Fruit fly (Drosophila melanogaster) whole organism, pupa: Measurements from ENCODE around the gene Tango10.

ENCODE experiments used
- CG10348 ChIP-seq: fragments of 200-800 bp; sonication (Bioruptor generic); IDR thresholded peaks from 2 replicates; pipeline ENCODE4 v1.3.6; 2022; ENCODE audit warnings: missing biosample characterization, missing genetic modification characterization
- CG12605 ChIP-seq: fragments of 200-800 bp; sonication (Bioruptor generic); IDR thresholded peaks from 2 replicates; pipeline ENCODE4 v1.3.6; 2022; ENCODE audit warnings: missing biosample characterization, missing genetic modification characterization
- CG13204 ChIP-seq: fragments of 200-800 bp; sonication (Bioruptor generic); optimal IDR thresholded peaks from 2 replicates; lab custom pipeline; 2018; ENCODE audit warnings: missing biosample characterization, mild to moderate bottlenecking, missing genetic modification characterization, moderate library complexity
- CG14655 ChIP-seq: fragments of 200-800 bp; sonication (Bioruptor generic); optimal IDR thresholded peaks from 3 replicates; lab custom pipeline; 2017; ENCODE audit warnings: mild to moderate bottlenecking, missing biosample characterization, missing genetic modification reagents, missing genetic modification characterization
- CG15710 ChIP-seq: fragments of 200-800 bp; sonication (Bioruptor generic); optimal IDR thresholded peaks from 2 replicates; lab custom pipeline; 2018; ENCODE audit warnings: missing biosample characterization, mild to moderate bottlenecking, missing genetic modification characterization, moderate library complexity
- CG17806 ChIP-seq: fragments of 200-800 bp; sonication (Bioruptor generic); optimal IDR thresholded peaks from 2 replicates; lab custom pipeline; 2018; ENCODE audit warnings: missing biosample characterization, mild to moderate bottlenecking, missing genetic modification characterization, moderate library complexity
- CG32121 ChIP-seq: fragments of 200-800 bp; sonication (Bioruptor generic); IDR thresholded peaks from 2 replicates; pipeline ENCODE4 v1.3.6; 2022; ENCODE audit warnings: missing biosample characterization, missing genetic modification characterization
- CG34367 ChIP-seq: fragments of 200-800 bp; sonication (Bioruptor generic); optimal IDR thresholded peaks from 2 replicates; lab custom pipeline; 2018; ENCODE audit warnings: missing biosample characterization, mild to moderate bottlenecking, missing genetic modification characterization
- CG4496 ChIP-seq: fragments of 200-800 bp; sonication (Bioruptor generic); IDR thresholded peaks from 3 replicates; pipeline ENCODE4 v1.3.6; 2022; ENCODE audit warnings: missing biosample characterization, missing genetic modification characterization
- CG8159 ChIP-seq: fragments of 200-800 bp; sonication (Bioruptor generic); optimal IDR thresholded peaks from 3 replicates; lab custom pipeline; 2018; ENCODE audit warnings: missing biosample characterization, mild to moderate bottlenecking, missing genetic modification characterization, moderate library complexity
- CG8301 ChIP-seq: fragments of 200-800 bp; sonication (Bioruptor generic); optimal IDR thresholded peaks from 2 replicates; lab custom pipeline; 2018; ENCODE audit warnings: missing biosample characterization, mild to moderate bottlenecking, missing genetic modification characterization
- CG9948 ChIP-seq: fragments of 200-800 bp; sonication (Bioruptor generic); optimal IDR thresholded peaks from 2 replicates; lab custom pipeline; 2018; ENCODE audit warnings: missing biosample characterization, mild to moderate bottlenecking, missing genetic modification characterization, moderate library complexity
- D1 ChIP-seq: fragments of 200-800 bp; sonication (Bioruptor generic); optimal IDR thresholded peaks from 2 replicates; lab custom pipeline; 2018; ENCODE audit warnings: missing biosample characterization, mild to moderate bottlenecking, missing genetic modification characterization, moderate library complexity
- EcR ChIP-seq: fragments of 200-800 bp; sonication (Bioruptor generic); optimal IDR thresholded peaks from 3 replicates; lab custom pipeline; 2019; ENCODE audit warnings: missing biosample characterization, missing genetic modification characterization, mild to moderate bottlenecking, moderate library complexity, missing genetic modification reagents
- Ets98B ChIP-seq: fragments of 200-800 bp; sonication (Bioruptor generic); IDR thresholded peaks from 2 replicates; pipeline ENCODE4 v1.3.6; 2022; ENCODE audit warnings: missing biosample characterization, missing genetic modification characterization
- Pif1A ChIP-seq: fragments of 200-800 bp; sonication (Bioruptor generic); optimal IDR thresholded peaks from 3 replicates; lab custom pipeline; 2016; ENCODE audit warnings: missing biosample characterization, missing genetic modification characterization
- Pif1B ChIP-seq: fragments of 200-800 bp; sonication (Bioruptor generic); optimal IDR thresholded peaks from 3 replicates; lab custom pipeline; 2016; ENCODE audit warnings: missing biosample characterization, missing genetic modification characterization
- Snoo ChIP-seq: fragments of 200-800 bp; sonication (Bioruptor generic); optimal IDR thresholded peaks from 3 replicates; lab custom pipeline; 2017; ENCODE audit warnings: missing biosample characterization, mild to moderate bottlenecking, missing genetic modification characterization, inconsistent platforms
- fd96Ca ChIP-seq: fragments of 200-800 bp; sonication (Bioruptor generic); IDR thresholded peaks from 3 replicates; pipeline ENCODE4 v1.3.6; 2022; ENCODE audit warnings: missing biosample characterization, missing genetic modification characterization
- gl ChIP-seq: fragments of 200-800 bp; sonication (Bioruptor generic); optimal IDR thresholded peaks from 2 replicates; lab custom pipeline; 2018; ENCODE audit warnings: missing biosample characterization, mild to moderate bottlenecking, missing genetic modification characterization
- rn ChIP-seq: fragments of 200-800 bp; sonication (Bioruptor generic); IDR thresholded peaks from 2 replicates; pipeline ENCODE4 v1.3.6; 2022; ENCODE audit warnings: missing biosample characterization, missing genetic modification characterization

Gene Tango10

DNA sequence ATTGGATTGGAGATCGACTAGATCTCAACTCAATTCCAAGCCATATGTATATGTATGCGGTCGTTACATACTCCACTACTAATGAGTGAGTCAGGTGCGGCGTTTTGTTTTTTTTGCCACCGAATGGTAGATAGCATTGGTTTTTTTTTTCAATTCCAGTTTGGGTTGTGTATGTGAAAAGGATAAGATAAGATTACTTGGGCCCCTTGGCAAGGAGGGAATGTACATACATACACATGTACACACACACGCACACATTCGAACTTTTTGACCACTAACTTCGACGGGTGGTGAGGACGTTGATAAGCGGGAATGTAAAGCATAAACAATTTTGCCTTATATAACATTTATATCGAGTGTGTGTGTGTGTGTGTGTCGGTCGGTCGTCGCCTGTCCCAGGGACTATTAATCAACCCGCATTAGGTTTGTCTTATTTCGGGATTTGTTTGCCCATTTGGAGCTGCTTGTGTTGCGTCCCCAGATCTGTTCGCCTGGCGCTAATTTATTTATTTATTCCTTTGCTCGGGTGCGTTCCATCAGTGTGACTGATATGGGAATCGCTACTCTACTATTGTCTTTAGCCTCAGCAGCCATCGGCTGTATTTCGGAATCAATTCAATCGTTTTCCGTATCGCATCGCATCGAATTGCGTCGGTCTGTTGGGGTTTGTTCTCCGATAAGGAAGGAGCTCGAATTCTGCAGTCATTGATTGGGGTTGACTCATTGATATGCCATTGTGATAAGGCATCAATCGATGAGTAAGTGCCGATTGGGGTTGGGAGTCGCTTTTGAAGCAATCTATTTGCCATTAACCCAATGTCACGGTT, 32.2 kb upstream of the Tango10 start:
- TF ChIP-seq EcR (GFP tag; lab: Kevin White, UChicago) (peak; percentile 15), gl (tag; lab: Kevin White, UChicago) (no peak), Snoo (tag; lab: Kevin White, UChicago) (no peak), CG8301 (tag; lab: Kevin White, UChicago) (no peak)

DNA sequence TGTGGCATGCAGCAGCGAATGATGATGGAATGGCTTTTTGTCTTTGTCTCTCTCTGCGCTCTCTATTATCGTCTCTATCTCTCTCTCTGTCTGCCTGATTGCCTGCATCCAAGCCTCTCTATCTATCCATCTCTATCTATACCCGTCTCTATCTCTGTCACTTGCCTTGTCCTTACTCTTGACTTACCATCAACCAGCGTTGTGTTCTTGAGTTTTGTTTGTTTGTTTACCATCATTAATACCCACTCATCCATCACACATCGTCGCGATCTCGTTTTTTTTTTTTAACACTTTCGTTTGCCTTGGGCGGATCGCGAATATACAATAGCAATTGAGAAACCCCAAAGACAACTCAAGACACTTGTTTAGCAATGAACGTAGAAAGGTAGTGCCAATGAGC, 30.4 kb upstream of the Tango10 start:
- no peak for TF ChIP-seq rn (GFP tag; lab: Robert Waterston, UW)
- TF ChIP-seq fd96Ca (GFP tag; lab: Robert Waterston, UW), result no peak
- TF ChIP-seq D1 (tag; lab: Kevin White, UChicago), result no peak
- peak; percentile 80 for TF ChIP-seq EcR (GFP tag; lab: Kevin White, UChicago)
- no peak for TF ChIP-seq Snoo (tag; lab: Kevin White, UChicago)
- TF ChIP-seq CG9948 (tag; lab: Kevin White, UChicago), result no peak
- TF ChIP-seq Pif1B (GFP tag; lab: Kevin White, UChicago), result no peak
- no peak for TF ChIP-seq CG14655

DNA sequence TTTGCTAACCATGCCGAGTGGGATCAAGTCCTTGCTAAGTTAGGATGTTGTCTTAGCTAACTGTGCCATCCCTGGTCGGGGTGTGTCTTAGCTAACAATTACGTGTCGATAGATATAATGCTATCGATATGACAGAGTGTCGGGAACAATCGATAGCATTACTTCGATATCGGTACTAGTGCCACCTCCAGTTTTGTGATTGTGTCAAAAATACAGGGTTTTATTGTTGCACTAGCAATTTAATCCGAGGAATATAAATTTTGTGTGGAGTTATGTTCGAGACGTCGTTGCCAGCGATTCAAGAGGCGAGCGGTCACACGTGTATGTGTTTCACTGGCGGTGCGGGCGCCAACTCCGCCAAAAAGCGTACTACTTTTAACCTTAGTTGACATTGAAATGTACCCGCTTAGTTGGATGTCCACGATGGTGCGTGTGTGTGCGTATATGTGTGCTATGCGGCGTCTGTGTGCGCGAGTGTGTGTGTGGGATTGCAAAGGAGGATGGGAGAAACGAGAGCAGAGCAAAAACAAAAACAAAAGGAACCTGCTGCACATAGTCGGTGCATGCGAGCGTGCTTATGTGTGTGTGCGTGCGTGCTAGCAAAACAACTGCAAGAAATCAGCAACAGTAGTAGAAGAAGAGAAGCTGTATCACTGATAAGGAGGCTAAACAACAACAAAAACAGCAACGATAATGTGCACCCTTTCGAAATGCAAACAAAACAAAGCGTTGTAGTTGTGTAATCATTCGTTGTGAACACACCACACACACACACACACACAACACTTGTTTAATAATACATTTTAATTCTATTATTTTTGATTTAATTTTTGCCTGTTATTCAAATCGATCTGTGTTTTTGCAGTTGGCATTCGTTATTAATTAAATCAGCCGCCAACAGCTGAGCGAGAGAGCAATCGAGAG, 24.8 kb upstream of the Tango10 start, which contains the start of gene PhKgamma:
TSS of gene PhKgamma (plus strand) at position 179 of the 924 bp plus-strand sequence.
- TF ChIP-seq CG32121 (GFP tag; lab: Robert Waterston, UW), result no peak; the same call in 1 of the 2 replicates
- peak; percentile 43 for TF ChIP-seq Pif1B (GFP tag; lab: Kevin White, UChicago)
- peak; percentile 61 for TF ChIP-seq gl (tag; lab: Kevin White, UChicago)
- TF ChIP-seq EcR (GFP tag; lab: Kevin White, UChicago), result peak; percentile 72
- peak; percentile 65; the same call in 2 of the 3 replicates for TF ChIP-seq fd96Ca (GFP tag; lab: Robert Waterston, UW)
- TF ChIP-seq CG12605 (GFP tag; lab: Robert Waterston, UW), result peak; percentile 71
- peak; percentile 50 for TF ChIP-seq CG34367 (tag; lab: Kevin White, UChicago)
- peak; percentile 37 for TF ChIP-seq CG17806
- no peak for TF ChIP-seq CG10348 (GFP tag; lab: Robert Waterston, UW)
- TF ChIP-seq CG14655, result peak; percentile 75
- TF ChIP-seq Pif1A (GFP tag; lab: Kevin White, UChicago), result peak; percentile 38
- TF ChIP-seq CG8301 (tag; lab: Kevin White, UChicago), result peak; percentile 51
- no peak for TF ChIP-seq rn (GFP tag; lab: Robert Waterston, UW)
- peak; percentile 70 for TF ChIP-seq CG13204
- TF ChIP-seq Ets98B, result peak; percentile 67
- peak; percentile 27 for TF ChIP-seq CG15710
- no peak for TF ChIP-seq CG9948 (tag; lab: Kevin White, UChicago)
- TF ChIP-seq CG8159 (tag; lab: Kevin White, UChicago), result peak; percentile 37
- TF ChIP-seq CG4496, result peak; percentile 49; the same call in 2 of the 3 replicates
- TF ChIP-seq Snoo (tag; lab: Kevin White, UChicago), result no peak
- peak; percentile 46 for TF ChIP-seq D1 (tag; lab: Kevin White, UChicago)

DNA sequence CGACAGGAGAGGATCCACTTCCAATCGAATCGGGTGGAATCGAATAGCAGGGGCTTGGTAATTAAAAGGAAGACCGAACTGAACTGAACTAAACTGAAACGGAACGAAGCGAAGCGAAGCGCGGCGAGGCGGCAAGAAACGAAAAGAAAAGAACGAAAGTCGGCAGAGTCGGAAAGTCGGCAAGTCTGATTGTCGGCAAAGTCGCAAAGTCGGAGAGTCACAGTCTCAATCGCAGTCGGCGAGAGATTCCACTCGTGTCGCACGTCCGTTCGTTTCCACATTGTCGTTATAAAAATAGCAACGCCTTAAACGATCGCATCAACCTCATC, 24.2 kb upstream of the Tango10 start:
- TF ChIP-seq CG12605 (GFP tag; lab: Robert Waterston, UW) (0 out of 2 replicates have a peak, but pooled peaks have one; percentile 19), gl (tag; lab: Kevin White, UChicago) (peak; percentile 32), Ets98B (no peak), CG15710 (no peak), rn (GFP tag; lab: Robert Waterston, UW) (no peak), CG17806 (no peak), CG4496 (0 out of 3 replicates have a peak, but pooled peaks have one; percentile 18), CG14655 (no peak)

DNA sequence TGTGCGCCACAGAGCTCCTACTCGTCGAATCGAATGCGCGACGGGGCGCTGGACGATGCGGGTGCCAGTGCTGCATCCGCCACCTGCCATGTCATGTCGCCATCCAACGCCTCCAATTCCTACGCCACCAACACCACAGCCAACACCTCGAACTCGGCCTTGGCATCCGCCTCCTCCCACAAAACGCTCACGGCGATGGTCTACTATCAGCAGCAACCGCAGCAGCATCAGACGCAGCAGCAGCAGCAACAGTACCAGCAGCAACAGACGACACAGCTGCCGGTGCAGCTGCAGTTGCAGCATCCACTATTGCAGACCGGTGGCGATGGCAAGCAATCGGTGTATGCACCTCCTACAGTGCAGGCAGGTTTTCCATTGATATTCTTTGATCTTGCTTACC, 19.3 kb upstream of the Tango10 start:
- TF ChIP-seq CG32121 (GFP tag; lab: Robert Waterston, UW) (no peak), CG9948 (tag; lab: Kevin White, UChicago) (no peak), CG13204 (no peak), D1 (tag; lab: Kevin White, UChicago) (no peak), rn (GFP tag; lab: Robert Waterston, UW) (no peak), Pif1A (GFP tag; lab: Kevin White, UChicago) (no peak)
